Worm (Caenorhabditis elegans): ENCODE measurements around the gene mltn-10.
"Not testable (repeated sequence)": the region's sequence is repeated elsewhere in the genome, so short reads cannot be mapped to it uniquely, and the experiment has no call there.

DNA sequence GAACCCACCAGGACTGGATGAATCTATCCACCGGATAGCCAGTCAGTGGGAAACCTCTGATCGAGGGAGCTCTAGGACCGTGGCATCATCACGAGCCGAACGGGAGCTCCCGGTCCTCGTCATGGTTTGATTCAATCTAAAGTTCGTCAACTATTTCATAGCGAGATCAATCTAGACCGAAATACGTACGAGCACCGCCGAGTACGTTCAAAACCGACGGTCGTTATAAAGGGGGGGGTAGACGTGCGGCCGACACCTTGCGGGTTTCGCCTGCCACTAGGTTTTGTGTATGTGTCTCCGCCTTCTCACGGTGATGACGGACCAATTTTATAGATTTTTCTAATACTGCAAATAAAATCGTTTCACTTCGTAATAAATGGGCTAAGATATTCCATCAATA, 13.0 kb downstream of the mltn-10 start:
- TF ChIP-seq lin-32 (GFP tag; optimal IDR thresholded peaks at IDR 0.05); snpc-4 (tag; optimal IDR thresholded peaks at IDR 0.05); mab-5 (tag; optimal IDR thresholded peaks at IDR 0.05); unc-39 (tag; optimal IDR thresholded peaks at IDR 0.05); pha-4 (tag; optimal IDR thresholded peaks at IDR 0.05); hlh-1 (tag; optimal IDR thresholded peaks at IDR 0.05); lin-13 (tag; optimal IDR thresholded peaks at IDR 0.05); nhr-28 (tag; optimal IDR thresholded peaks at IDR 0.05); elt-3 (tag; optimal IDR thresholded peaks at IDR 0.05); ces-1 (GFP tag; optimal IDR thresholded peaks at IDR 0.05); nhr-237 (tag; optimal IDR thresholded peaks at IDR 0.05); ceh-43 (GFP tag; optimal IDR thresholded peaks at IDR 0.05); drap-1 (GFP tag; optimal IDR thresholded peaks at IDR 0.05): not testable (repeated sequence)

All from whole organism, mixed stage, embryonic.